Worm (Caenorhabditis elegans): ENCODE measurements around the gene elmd-1.

DNA sequence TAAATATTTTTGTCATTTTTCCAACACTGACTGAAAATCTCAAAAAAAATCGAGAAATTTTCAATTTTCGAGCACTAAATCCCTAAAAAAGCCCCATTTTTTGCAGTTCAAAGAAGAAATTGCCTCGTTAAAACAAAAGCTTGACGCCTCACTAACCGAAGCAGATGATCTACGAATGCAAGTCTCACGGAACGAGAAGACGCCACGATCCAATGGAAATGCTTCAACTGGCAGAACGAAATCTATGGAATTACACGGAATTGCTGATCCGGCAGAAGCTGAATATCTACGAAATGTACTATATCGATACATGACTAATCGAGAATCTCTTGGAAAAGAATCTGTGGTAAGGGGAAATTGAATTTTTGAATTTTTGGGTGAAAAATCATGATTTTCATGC lies 34.2 kb downstream of the elmd-1 start:
- TF ChIP-seq flt-1 (GFP tag; IDR thresholded peaks at IDR 0.05) (no peak), cog-1 (tag; optimal IDR thresholded peaks at IDR 0.05) (no peak), T22C8.4 (GFP tag; IDR thresholded peaks at IDR 0.05) (no peak), tab-1 (GFP tag; IDR thresholded peaks at IDR 0.05) (no peak), ztf-29 (GFP tag; IDR thresholded peaks at IDR 0.05) (no peak), ref-1 (GFP tag; conservative IDR thresholded peaks at IDR 0.05) (no peak), med-1 (GFP tag; optimal IDR thresholded peaks at IDR 0.05; ENCODE audit: insufficient read depth) (no peak), klf-2 (GFP tag; conservative IDR thresholded peaks at IDR 0.05) (no peak), ztf-23 (GFP tag; IDR thresholded peaks at IDR 0.05) (no peak)

All from whole organism, midembryonic.